Fruit fly (Drosophila melanogaster): ENCODE measurements around the gene pod1.

dm6 chrX:6852574-6852973, 49.1 kb downstream of the pod1 start:
- TF ChIP-seq pan (optimal IDR thresholded peaks at IDR 0.05) (no peak), psq (optimal IDR thresholded peaks at IDR 0.05) (no peak), EcR (GFP tag; optimal IDR thresholded peaks at IDR 0.05) (no peak)
